Fruit fly (Drosophila melanogaster): ENCODE data around the gene Idgf3.

The Idgf3 gene

dm6 chr2L:16491123-16491751 is 40.5 kb downstream of the Idgf3 start, which contains the start of gene Tpr2:
Tpr2 (plus strand) TSS chr2L:16491540.
- TF ChIP-seq CG14655 (GFP tag; optimal IDR thresholded peaks at IDR 0.05) (no peak), CG4496 (GFP tag; IDR thresholded peaks at IDR 0.05) (0 out of 3 replicates have a peak, but pooled peaks have one; percentile 16), CG15710 (tag; optimal IDR thresholded peaks at IDR 0.05) (peak; percentile 32), D1 (tag; optimal IDR thresholded peaks at IDR 0.05) (no peak), CG34367 (tag; optimal IDR thresholded peaks at IDR 0.05) (no peak), Pif1B (GFP tag; optimal IDR thresholded peaks at IDR 0.05) (peak; percentile 21), CG8159 (tag; optimal IDR thresholded peaks at IDR 0.05) (peak; percentile 21), EcR (GFP tag; optimal IDR thresholded peaks at IDR 0.05) (peak; percentile 12), Snoo (tag; optimal IDR thresholded peaks at IDR 0.05) (peak; percentile 41)

- TF ChIP-seq CG4496 (GFP tag; IDR thresholded peaks at IDR 0.05) (0 out of 3 replicates have a peak, but pooled peaks have one; percentile 12), CG10348 (GFP tag; IDR thresholded peaks at IDR 0.05) (no peak)
Observed at dm6 chr2L:16491752-16492616, 41.3 kb downstream of the Idgf3 start.

- TF ChIP-seq CG15710 (tag; optimal IDR thresholded peaks at IDR 0.05): peak; percentile 94
- peak; percentile 90 for TF ChIP-seq CG8301 (tag; optimal IDR thresholded peaks at IDR 0.05)
- TF ChIP-seq CG14655 (GFP tag; optimal IDR thresholded peaks at IDR 0.05): peak; percentile 93
- peak; percentile 91 for TF ChIP-seq CG17806 (tag; optimal IDR thresholded peaks at IDR 0.05)
- peak; percentile 86 for TF ChIP-seq gl (tag; optimal IDR thresholded peaks at IDR 0.05)
- TF ChIP-seq D1 (tag; optimal IDR thresholded peaks at IDR 0.05): peak; percentile 83
- TF ChIP-seq CG8159 (tag; optimal IDR thresholded peaks at IDR 0.05): peak; percentile 89
- peak; percentile 84 for TF ChIP-seq CG12605 (GFP tag; IDR thresholded peaks at IDR 0.05)
- TF ChIP-seq CG10348 (GFP tag; IDR thresholded peaks at IDR 0.05): peak; percentile 53; the same call in 1 of the 2 replicates
- TF ChIP-seq Ets98B (GFP tag; IDR thresholded peaks at IDR 0.05): peak; percentile 85
- peak; percentile 88 for TF ChIP-seq CG13204 (GFP tag; optimal IDR thresholded peaks at IDR 0.05)
- TF ChIP-seq CG32121 (GFP tag; IDR thresholded peaks at IDR 0.05): peak; percentile 85
- TF ChIP-seq fd96Ca (GFP tag; IDR thresholded peaks at IDR 0.05): peak; percentile 91
- peak; percentile 89 for TF ChIP-seq Pif1B (GFP tag; optimal IDR thresholded peaks at IDR 0.05)
- TF ChIP-seq Snoo (tag; optimal IDR thresholded peaks at IDR 0.05): peak; percentile 74
- peak; percentile 92 for TF ChIP-seq CG9948 (tag; optimal IDR thresholded peaks at IDR 0.05)
- peak; percentile 54 for TF ChIP-seq EcR (GFP tag; optimal IDR thresholded peaks at IDR 0.05)
- TF ChIP-seq Pif1A (GFP tag; optimal IDR thresholded peaks at IDR 0.05): peak; percentile 93
- peak; percentile 94 for TF ChIP-seq CG4496 (GFP tag; IDR thresholded peaks at IDR 0.05)
- TF ChIP-seq CG34367 (tag; optimal IDR thresholded peaks at IDR 0.05): peak; percentile 93
- peak; percentile 50 for TF ChIP-seq rn (GFP tag; IDR thresholded peaks at IDR 0.05)
Observed at dm6 chr2L:16492617-16493203, 42.0 kb downstream of the Idgf3 start.

dm6 chr2L:16493999-16494741 is 43.5 kb downstream of the Idgf3 start:
- TF ChIP-seq CG17806 (tag; optimal IDR thresholded peaks at IDR 0.05): no peak
- no peak for TF ChIP-seq CG15710 (tag; optimal IDR thresholded peaks at IDR 0.05)
- TF ChIP-seq CG4496 (GFP tag; IDR thresholded peaks at IDR 0.05): no peak
- no peak for TF ChIP-seq gl (tag; optimal IDR thresholded peaks at IDR 0.05)
- no peak for TF ChIP-seq CG13204 (GFP tag; optimal IDR thresholded peaks at IDR 0.05)
- TF ChIP-seq CG12605 (GFP tag; IDR thresholded peaks at IDR 0.05): no peak
- no peak for TF ChIP-seq fd96Ca (GFP tag; IDR thresholded peaks at IDR 0.05)
- no peak for TF ChIP-seq Ets98B (GFP tag; IDR thresholded peaks at IDR 0.05)
- TF ChIP-seq CG34367 (tag; optimal IDR thresholded peaks at IDR 0.05): no peak
- TF ChIP-seq CG10348 (GFP tag; IDR thresholded peaks at IDR 0.05): no peak
- no peak for TF ChIP-seq Pif1B (GFP tag; optimal IDR thresholded peaks at IDR 0.05)
- no peak for TF ChIP-seq EcR (GFP tag; optimal IDR thresholded peaks at IDR 0.05)
- TF ChIP-seq D1 (tag; optimal IDR thresholded peaks at IDR 0.05): no peak
- TF ChIP-seq CG8159 (tag; optimal IDR thresholded peaks at IDR 0.05): no peak
- no peak for TF ChIP-seq Snoo (tag; optimal IDR thresholded peaks at IDR 0.05)
- TF ChIP-seq CG8301 (tag; optimal IDR thresholded peaks at IDR 0.05): no peak

dm6 chr2L:16495193-16495780 is 44.6 kb downstream of the Idgf3 start:
- peak; percentile 96 for TF ChIP-seq CG15710 (tag; optimal IDR thresholded peaks at IDR 0.05)
- no peak for TF ChIP-seq CG8159 (tag; optimal IDR thresholded peaks at IDR 0.05)
- TF ChIP-seq CG10348 (GFP tag; IDR thresholded peaks at IDR 0.05): no peak
- no peak for TF ChIP-seq Ets98B (GFP tag; IDR thresholded peaks at IDR 0.05)
- no peak for TF ChIP-seq CG17806 (tag; optimal IDR thresholded peaks at IDR 0.05)
- TF ChIP-seq CG14655 (GFP tag; optimal IDR thresholded peaks at IDR 0.05): no peak
- no peak for TF ChIP-seq gl (tag; optimal IDR thresholded peaks at IDR 0.05)
- no peak for TF ChIP-seq CG32121 (GFP tag; IDR thresholded peaks at IDR 0.05)
- TF ChIP-seq CG8301 (tag; optimal IDR thresholded peaks at IDR 0.05): no peak
- peak; percentile 92 for TF ChIP-seq CG34367 (tag; optimal IDR thresholded peaks at IDR 0.05)
- peak; percentile 85 for TF ChIP-seq Snoo (tag; optimal IDR thresholded peaks at IDR 0.05)
- TF ChIP-seq CG12605 (GFP tag; IDR thresholded peaks at IDR 0.05): peak; percentile 95
- peak; percentile 88 for TF ChIP-seq CG13204 (GFP tag; optimal IDR thresholded peaks at IDR 0.05)
- peak; percentile 49 for TF ChIP-seq Pif1A (GFP tag; optimal IDR thresholded peaks at IDR 0.05)
- peak; percentile 56 for TF ChIP-seq EcR (GFP tag; optimal IDR thresholded peaks at IDR 0.05)
- TF ChIP-seq Pif1B (GFP tag; optimal IDR thresholded peaks at IDR 0.05): no peak
- TF ChIP-seq CG4496 (GFP tag; IDR thresholded peaks at IDR 0.05): no peak
- no peak for TF ChIP-seq D1 (tag; optimal IDR thresholded peaks at IDR 0.05)
- peak; percentile 71 for TF ChIP-seq CG9948 (tag; optimal IDR thresholded peaks at IDR 0.05)
- no peak for TF ChIP-seq rn (GFP tag; IDR thresholded peaks at IDR 0.05)
- TF ChIP-seq fd96Ca (GFP tag; IDR thresholded peaks at IDR 0.05): no peak

Measured in whole organism, pupa.